Worm (Caenorhabditis elegans) whole organism, young adult: Measurements from ENCODE around the gene fbxb-88.

Source experiments
- ama-1 ChIP-seq, 3 experiments: fragments of 150-350 bp in 1 of 3; sonication (generic microtip) in 2 of 3; optimal IDR thresholded peaks; 2 replicates each; lab custom pipeline; 2014 to 2018; ENCODE audit warnings: missing biosample characterization in 2 of 3, missing genetic modification characterization in 2 of 3, missing genetic modification reagents in 2 of 3
- attf-6 ChIP-seq: fragments of 200-800 bp; sonication (Bioruptor generic); IDR thresholded peaks from 2 replicates; pipeline ENCODE4 v1.3.6; 2022; ENCODE audit warnings: missing genetic modification reagents, missing genetic modification characterization, missing compliant biosample characterization
- egl-18 ChIP-seq: fragments of 200-800 bp; sonication (Bioruptor generic); IDR thresholded peaks from 2 replicates; pipeline ENCODE4 v1.3.6; 2022; ENCODE audit warnings: missing genetic modification reagents, missing genetic modification characterization, missing compliant biosample characterization
- lin-54 ChIP-seq: fragments of 200-800 bp; sonication (Bioruptor generic); optimal IDR thresholded peaks from 2 replicates; lab custom pipeline; 2018; ENCODE audit warnings: mild to moderate bottlenecking, missing genetic modification characterization, missing compliant biosample characterization
- nhr-179 ChIP-seq: sonication (generic microtip); optimal IDR thresholded peaks from 2 replicates; lab custom pipeline; 2016; ENCODE audit warnings: mild to moderate bottlenecking, missing genetic modification characterization, missing compliant biosample characterization
- pbrm-1 ChIP-seq: fragments of 200-800 bp; sonication (Bioruptor generic); IDR thresholded peaks from 2 replicates; pipeline ENCODE4 v1.3.6; 2022; ENCODE audit warnings: missing genetic modification reagents, missing genetic modification characterization, missing compliant biosample characterization
- rpc-1 ChIP-seq, 2 experiments: fragments of 150-350 bp in 1 of 2; sonication (generic microtip) in 1 of 2; optimal IDR thresholded peaks; 2 replicates each; lab custom pipeline; 2014 to 2018; ENCODE audit warnings: missing biosample characterization in 1 of 2, missing genetic modification characterization in 1 of 2, missing genetic modification reagents in 1 of 2, missing genotype in 1 of 2
- sea-2 ChIP-seq: fragments of 200-800 bp; sonication (Bioruptor generic); IDR thresholded peaks from 2 replicates; pipeline ENCODE4 v1.3.6; 2022; ENCODE audit warnings: missing genetic modification characterization, missing compliant biosample characterization
- unc-62 ChIP-seq: fragments of 150-350 bp; optimal IDR thresholded peaks from 2 replicates; lab custom pipeline; 2014; ENCODE audit warnings: missing biosample characterization, missing genetic modification reagents, missing genetic modification characterization

ce11 chrII:4800524-4800923 is 27.2 kb downstream of the fbxb-88 start:
- no peak for TF ChIP-seq pbrm-1 (GFP tag; lab: Robert Waterston, UW)
- TF ChIP-seq unc-62 (GFP tag; lab: Kevin White, UChicago): no peak
- TF ChIP-seq egl-18 (GFP tag; lab: Robert Waterston, UW): no peak
- no peak for TF ChIP-seq attf-6 (GFP tag; lab: Robert Waterston, UW)
- TF ChIP-seq rpc-1 (optimal IDR thresholded peaks at IDR 0.05; lab: Kevin White, UChicago): no peak
- no peak for TF ChIP-seq rpc-1 (tag; optimal IDR thresholded peaks at IDR 0.05; lab: Kevin White, UChicago)
- TF ChIP-seq ama-1 (optimal IDR thresholded peaks at IDR 0.05; lab: Kevin White, UChicago): no peak
- no peak for TF ChIP-seq ama-1 (GFP tag; optimal IDR thresholded peaks at IDR 0.05; lab: Kevin White, UChicago)
- TF ChIP-seq lin-54 (GFP tag; lab: Kevin White, UChicago): no peak
- TF ChIP-seq nhr-179 (tag; lab: Kevin White, UChicago): no peak
- no peak for TF ChIP-seq sea-2 (GFP tag; lab: Robert Waterston, UW)
